Fruit fly (Drosophila melanogaster) whole organism, embryonic: ENCODE results near the gene klg.

Experiments
- Ada2b ChIP-seq: fragments of 200-800 bp; sonication (Bioruptor generic); IDR thresholded peaks from 2 replicates; pipeline ENCODE4 v1.3.6; 2022; ENCODE audit warnings: missing biosample characterization, missing genetic modification characterization
- B-H2 ChIP-seq: fragments of 200-800 bp; sonication (Bioruptor generic); optimal IDR thresholded peaks from 2 replicates; lab custom pipeline; 2018; ENCODE audit warnings: missing biosample characterization, mild to moderate bottlenecking, missing genetic modification characterization
- Blimp-1 ChIP-seq: fragments of 200-800 bp; sonication (Bioruptor generic); optimal IDR thresholded peaks from 3 replicates; lab custom pipeline; 2018; ENCODE audit warnings: missing biosample characterization, missing genetic modification characterization, mild to moderate bottlenecking, moderate library complexity, missing genetic modification reagents
- C15 ChIP-seq: fragments of 200-800 bp; sonication (Bioruptor generic); IDR thresholded peaks from 3 replicates; pipeline ENCODE4 v1.3.6; 2022; ENCODE audit warnings: missing biosample characterization, missing genetic modification characterization
- CG10366 ChIP-seq: fragments of 200-800 bp; sonication (Bioruptor generic); IDR thresholded peaks from 2 replicates; pipeline ENCODE4 v1.3.6; 2022; ENCODE audit warnings: missing biosample characterization, missing genetic modification characterization
- CG10543 ChIP-seq: fragments of 200-800 bp; sonication (Bioruptor generic); optimal IDR thresholded peaks from 3 replicates; lab custom pipeline; 2017; ENCODE audit warnings: missing biosample characterization, mild to moderate bottlenecking, missing genetic modification characterization, moderate library complexity
- CG12071 ChIP-seq: fragments of 200-800 bp; sonication (Bioruptor generic); optimal IDR thresholded peaks from 3 replicates; lab custom pipeline; 2018; ENCODE audit warnings: missing biosample characterization, mild to moderate bottlenecking, missing genetic modification characterization
- CG12299 ChIP-seq: fragments of 200-800 bp; sonication (Bioruptor generic); optimal IDR thresholded peaks from 2 replicates; lab custom pipeline; 2018; ENCODE audit warnings: missing biosample characterization, mild to moderate bottlenecking, missing genetic modification characterization
- CG12391 ChIP-seq: fragments of 200-800 bp; sonication (Bioruptor generic); optimal IDR thresholded peaks from 3 replicates; lab custom pipeline; 2018; ENCODE audit warnings: missing biosample characterization, mild to moderate bottlenecking, missing genetic modification characterization, moderate library complexity
- CG12744 ChIP-seq: fragments of 200-800 bp; sonication (Bioruptor generic); optimal IDR thresholded peaks from 2 replicates; lab custom pipeline; 2016; ENCODE audit warnings: missing biosample characterization, missing genetic modification characterization
- CG14050 ChIP-seq: fragments of 200-800 bp; sonication (Bioruptor generic); IDR thresholded peaks from 3 replicates; pipeline ENCODE4 v1.3.6; 2022; ENCODE audit warnings: missing biosample characterization, missing genetic modification characterization
- CG16863 ChIP-seq: fragments of 200-800 bp; sonication (Bioruptor generic); optimal IDR thresholded peaks from 3 replicates; lab custom pipeline; 2016; ENCODE audit warnings: missing biosample characterization, missing genetic modification characterization
- CG17186 ChIP-seq: fragments of 200-800 bp; sonication (Bioruptor generic); optimal IDR thresholded peaks from 3 replicates; lab custom pipeline; 2017; ENCODE audit warnings: missing biosample characterization, missing genetic modification reagents, missing genetic modification characterization
- CG17361 ChIP-seq: fragments of 200-800 bp; sonication (Bioruptor generic); IDR thresholded peaks from 3 replicates; pipeline ENCODE4 v1.3.6; 2022; ENCODE audit warnings: missing biosample characterization, missing genetic modification characterization
- CG2875 ChIP-seq: fragments of 200-800 bp; sonication (Bioruptor generic); optimal IDR thresholded peaks from 2 replicates; lab custom pipeline; 2017; ENCODE audit warnings: missing biosample characterization, mild to moderate bottlenecking, missing genetic modification characterization, missing genetic modification reagents
- CG30403 ChIP-seq: fragments of 200-800 bp; sonication (Bioruptor generic); optimal IDR thresholded peaks from 3 replicates; lab custom pipeline; 2016; ENCODE audit warnings: missing biosample characterization, missing genetic modification characterization
- CG31441 ChIP-seq: fragments of 200-800 bp; sonication (Bioruptor generic); IDR thresholded peaks from 2 replicates; pipeline ENCODE4 v1.3.6; 2022; ENCODE audit warnings: missing biosample characterization, missing genetic modification characterization
- CG3163 ChIP-seq: fragments of 200-800 bp; sonication (Bioruptor generic); optimal IDR thresholded peaks from 3 replicates; lab custom pipeline; 2016; ENCODE audit warnings: missing biosample characterization, missing genetic modification characterization
- CG3995 ChIP-seq: fragments of 200-800 bp; sonication (Bioruptor generic); optimal IDR thresholded peaks from 3 replicates; lab custom pipeline; 2016; ENCODE audit warnings: missing biosample characterization, missing genetic modification characterization
- CG8290 ChIP-seq, 3 experiments: fragments of 200-800 bp; sonication (Bioruptor generic); optimal IDR thresholded peaks; 2 replicates each; lab custom pipeline; 2016 to 2019; ENCODE audit warnings: missing biosample characterization in 3 of 3, missing genetic modification characterization in 3 of 3, mild to moderate bottlenecking in 2 of 3, moderate library complexity in 1 of 3
- CG9437 ChIP-seq: fragments of 200-800 bp; sonication (Bioruptor generic); optimal IDR thresholded peaks from 2 replicates; lab custom pipeline; 2018; ENCODE audit warnings: missing biosample characterization, mild to moderate bottlenecking, missing genetic modification characterization
- CG9727 ChIP-seq: fragments of 200-800 bp; sonication (Bioruptor generic); optimal IDR thresholded peaks from 3 replicates; lab custom pipeline; 2017; ENCODE audit warnings: missing biosample characterization, mild to moderate bottlenecking, missing genetic modification characterization
- Eip74EF ChIP-seq, 2 experiments: fragments of 200-800 bp in 1 of 2; fragments of >200 bp in 1 of 2; sonication (Bioruptor generic) in 1 of 2; optimal IDR thresholded peaks; 2 replicates each; lab custom pipeline; 2017 to 2019; ENCODE audit warnings: missing biosample characterization in 2 of 2, missing genetic modification characterization in 2 of 2, mild to moderate bottlenecking in 1 of 2, moderate library complexity in 1 of 2
- Ets97D ChIP-seq: fragments of 200-800 bp; sonication (Bioruptor generic); optimal IDR thresholded peaks from 3 replicates; lab custom pipeline; 2016; ENCODE audit warnings: missing biosample characterization, missing genetic modification characterization
- H15 ChIP-seq: fragments of 200-800 bp; sonication (Bioruptor generic); IDR thresholded peaks from 3 replicates; pipeline ENCODE4 v1.3.6; 2022; ENCODE audit warnings: missing biosample characterization, missing genetic modification characterization
- MBD-R2 ChIP-seq: fragments of 200-800 bp; sonication (Bioruptor generic); IDR thresholded peaks from 2 replicates; pipeline ENCODE4 v1.3.6; 2022; ENCODE audit warnings: missing biosample characterization, missing genetic modification characterization
- MESR4 ChIP-seq: fragments of 200-800 bp; sonication (Bioruptor generic); optimal IDR thresholded peaks from 2 replicates; lab custom pipeline; 2018; ENCODE audit warnings: missing biosample characterization, mild to moderate bottlenecking, missing genetic modification characterization, moderate library complexity
- Nf-YB ChIP-seq: fragments of 200-800 bp; sonication (Bioruptor generic); optimal IDR thresholded peaks from 3 replicates; lab custom pipeline; 2019; ENCODE audit warnings: missing biosample characterization, mild to moderate bottlenecking, missing genetic modification characterization, moderate library complexity
- Poxn ChIP-seq: fragments of 200-800 bp; sonication (Bioruptor generic); IDR thresholded peaks from 2 replicates; pipeline ENCODE4 v1.3.6; 2022; ENCODE audit warnings: missing biosample characterization, missing genetic modification characterization
- Side ChIP-seq: fragments of 200-800 bp; sonication (Bioruptor generic); optimal IDR thresholded peaks from 2 replicates; lab custom pipeline; 2016; ENCODE audit warnings: missing biosample characterization, missing genetic modification characterization
- Spps ChIP-seq: fragments of 200-800 bp; sonication (Bioruptor generic); optimal IDR thresholded peaks from 2 replicates; lab custom pipeline; 2018; ENCODE audit warnings: missing biosample characterization, mild to moderate bottlenecking, missing genetic modification characterization
- Stat92E ChIP-seq, 3 experiments: fragments of >200 bp in 2 of 3; fragments of 200-800 bp in 1 of 3; sonication (Bioruptor generic) in 1 of 3; optimal IDR thresholded peaks; 2 replicates each; lab custom pipeline; 2017 to 2019; ENCODE audit warnings: missing biosample characterization in 3 of 3, missing genetic modification characterization in 3 of 3, mild to moderate bottlenecking in 1 of 3, moderate library complexity in 1 of 3
- Tbp ChIP-seq: fragments of >200 bp; optimal IDR thresholded peaks from 2 replicates; lab custom pipeline; 2018; ENCODE audit warnings: missing biosample characterization, missing genetic modification characterization
- bigmax ChIP-seq: fragments of 200-800 bp; sonication (Bioruptor generic); optimal IDR thresholded peaks from 2 replicates; lab custom pipeline; 2018; ENCODE audit warnings: missing biosample characterization, mild to moderate bottlenecking, missing genetic modification characterization
- cg ChIP-seq: fragments of 200-800 bp; sonication (Bioruptor generic); optimal IDR thresholded peaks from 3 replicates; lab custom pipeline; 2019; ENCODE audit warnings: missing biosample characterization, mild to moderate bottlenecking, missing genetic modification characterization, moderate library complexity
- corto ChIP-seq: fragments of 200-800 bp; sonication (Bioruptor generic); optimal IDR thresholded peaks from 2 replicates; lab custom pipeline; 2016; ENCODE audit warnings: missing biosample characterization, mild to moderate bottlenecking, missing genetic modification characterization, moderate library complexity
- dati ChIP-seq: fragments of 200-800 bp; sonication (Bioruptor generic); IDR thresholded peaks from 2 replicates; pipeline ENCODE4 v1.3.6; 2022; ENCODE audit warnings: missing biosample characterization, missing genetic modification characterization
- emc ChIP-seq: fragments of 200-800 bp; sonication (Bioruptor generic); optimal IDR thresholded peaks from 2 replicates; lab custom pipeline; 2016; ENCODE audit warnings: missing biosample characterization, missing genetic modification characterization
- esg ChIP-seq: fragments of 200-800 bp; sonication (Bioruptor generic); conservative IDR thresholded peaks from 2 replicates; pipeline ENCODE4 v1.3.6; 2022; ENCODE audit warnings: missing biosample characterization, missing genetic modification characterization
- eyg ChIP-seq: fragments of 200-800 bp; sonication (Bioruptor generic); optimal IDR thresholded peaks from 3 replicates; lab custom pipeline; 2016; ENCODE audit warnings: missing biosample characterization, missing genetic modification characterization
- lbe ChIP-seq: fragments of 200-800 bp; sonication (Bioruptor generic); optimal IDR thresholded peaks from 2 replicates; lab custom pipeline; 2016; ENCODE audit warnings: missing biosample characterization, mild to moderate bottlenecking, missing genetic modification characterization
- lilli ChIP-seq: fragments of 200-800 bp; sonication (Bioruptor generic); optimal IDR thresholded peaks from 3 replicates; lab custom pipeline; 2016; ENCODE audit warnings: missing biosample characterization, missing genetic modification characterization
- mirr ChIP-seq: fragments of 200-800 bp; sonication (Bioruptor generic); optimal IDR thresholded peaks from 3 replicates; lab custom pipeline; 2018; ENCODE audit warnings: missing biosample characterization, mild to moderate bottlenecking, missing genetic modification characterization
- nerfin-1 ChIP-seq: fragments of 200-800 bp; sonication (Bioruptor generic); optimal IDR thresholded peaks from 3 replicates; lab custom pipeline; 2019; ENCODE audit warnings: missing biosample characterization, mild to moderate bottlenecking, missing genetic modification characterization, moderate library complexity
- p53 ChIP-seq: fragments of 200-800 bp; sonication (Bioruptor generic); optimal IDR thresholded peaks from 2 replicates; lab custom pipeline; 2016; ENCODE audit warnings: missing biosample characterization, missing genetic modification characterization
- repo ChIP-seq: fragments of 200-800 bp; sonication (Bioruptor generic); optimal IDR thresholded peaks from 2 replicates; lab custom pipeline; 2016; ENCODE audit warnings: missing biosample characterization, missing genetic modification characterization
- salm ChIP-seq: fragments of 200-800 bp; sonication (Bioruptor generic); optimal IDR thresholded peaks from 2 replicates; lab custom pipeline; 2018; ENCODE audit warnings: missing biosample characterization, mild to moderate bottlenecking, missing genetic modification characterization
- sens ChIP-seq: fragments of 200-800 bp; sonication (Bioruptor generic); peaks from one replicate; lab custom pipeline; 2016; ENCODE audit warnings: missing biosample characterization, missing genetic modification characterization
- shn ChIP-seq: fragments of 200-800 bp; sonication (Bioruptor generic); optimal IDR thresholded peaks from 3 replicates; lab custom pipeline; 2016; ENCODE audit warnings: missing biosample characterization, missing genetic modification characterization
- slp2 ChIP-seq: fragments of 200-800 bp; sonication (Bioruptor generic); optimal IDR thresholded peaks from 2 replicates; lab custom pipeline; 2016; ENCODE audit warnings: missing biosample characterization, missing genetic modification characterization
- stwl ChIP-seq: fragments of 200-800 bp; sonication (Bioruptor generic); optimal IDR thresholded peaks from 3 replicates; lab custom pipeline; 2018; ENCODE audit warnings: missing biosample characterization, mild to moderate bottlenecking, missing genetic modification characterization, moderate library complexity
- tin ChIP-seq: fragments of 200-800 bp; sonication (Bioruptor generic); optimal IDR thresholded peaks from 3 replicates; lab custom pipeline; 2016; ENCODE audit warnings: missing biosample characterization, missing genetic modification characterization

Gene klg

dm6 chr3R:22886832-22887231, 12.3 kb upstream of the klg start (continued):
- TF ChIP-seq CG17186 (GFP tag; lab: Kevin White, UChicago) = no peak
- peak; percentile 2 for TF ChIP-seq CG30403
- no peak for TF ChIP-seq H15 (GFP tag; lab: Robert Waterston, UW)
- no peak for TF ChIP-seq salm
- TF ChIP-seq CG12391 (tag; lab: Kevin White, UChicago) = peak; percentile 41
- no peak for TF ChIP-seq corto (GFP tag; lab: Kevin White, UChicago)
- TF ChIP-seq emc (GFP tag; lab: Kevin White, UChicago) = no peak
- TF ChIP-seq MESR4 (GFP tag; lab: Kevin White, UChicago) = no peak
- TF ChIP-seq nerfin-1 = peak; percentile 55
- TF ChIP-seq Ada2b (GFP tag; lab: Robert Waterston, UW) = no peak
- TF ChIP-seq MBD-R2 (GFP tag; lab: Robert Waterston, UW) = no peak
- no peak for TF ChIP-seq CG14050 (GFP tag; lab: Robert Waterston, UW)
- TF ChIP-seq CG31441 (GFP tag; lab: Robert Waterston, UW) = peak; percentile 61
- no peak for TF ChIP-seq Eip74EF (GFP tag; optimal IDR thresholded peaks at IDR 0.05; lab: Kevin White, UChicago)
- TF ChIP-seq CG8290 (GFP tag; optimal IDR thresholded peaks at IDR 0.05; lab: Kevin White, UChicago) = no peak
- TF ChIP-seq CG8290 (tag; optimal IDR thresholded peaks at IDR 0.05; lab: Kevin White, UChicago) = no peak
- TF ChIP-seq CG9437 (GFP tag; lab: Kevin White, UChicago) = no peak
- TF ChIP-seq shn = no peak
- TF ChIP-seq CG17361 (GFP tag; lab: Robert Waterston, UW) = 0 out of 3 replicates have a peak, but pooled peaks have one; percentile 34
- TF ChIP-seq Spps (tag; lab: Kevin White, UChicago) = no peak
- peak; percentile 41 for TF ChIP-seq CG9727 (GFP tag; lab: Kevin White, UChicago)
- TF ChIP-seq CG12744 (GFP tag; lab: Kevin White, UChicago) = no peak
- no peak for TF ChIP-seq B-H2
- no peak for TF ChIP-seq CG12299 (tag; lab: Kevin White, UChicago)
- no peak for TF ChIP-seq Poxn (GFP tag; lab: Robert Waterston, UW)
- no peak for TF ChIP-seq stwl
- TF ChIP-seq dati (GFP tag; lab: Robert Waterston, UW) = no peak
- no peak for TF ChIP-seq Side (GFP tag; lab: Kevin White, UChicago)
- TF ChIP-seq CG3995 (GFP tag; lab: Kevin White, UChicago) = no peak
- no peak for TF ChIP-seq esg (GFP tag; lab: Robert Waterston, UW)
- no peak for TF ChIP-seq CG10366
- no peak for TF ChIP-seq cg (GFP tag; lab: Kevin White, UChicago)
- no peak for TF ChIP-seq lilli (GFP tag; lab: Kevin White, UChicago)
- TF ChIP-seq Ets97D (GFP tag; lab: Kevin White, UChicago) = no peak
- no peak for TF ChIP-seq CG16863 (GFP tag; lab: Kevin White, UChicago)
- no peak for TF ChIP-seq CG2875 (GFP tag; lab: Kevin White, UChicago)
- TF ChIP-seq p53 (GFP tag; lab: Kevin White, UChicago) = no peak
- TF ChIP-seq repo (GFP tag; lab: Kevin White, UChicago) = no peak
- no peak for TF ChIP-seq C15 (GFP tag; lab: Robert Waterston, UW)
- no peak for TF ChIP-seq Nf-YB (GFP tag; lab: Kevin White, UChicago)
- TF ChIP-seq Stat92E (GFP tag; optimal IDR thresholded peaks at IDR 0.05; lab: Kevin White, UChicago) = no peak
- TF ChIP-seq CG3163 (GFP tag; lab: Kevin White, UChicago) = no peak
- no peak for TF ChIP-seq bigmax (GFP tag; lab: Kevin White, UChicago)
- TF ChIP-seq slp2 (GFP tag; lab: Kevin White, UChicago) = no peak
- TF ChIP-seq Tbp (GFP tag; lab: Kevin White, UChicago) = no peak
- TF ChIP-seq sens (GFP tag; lab: Kevin White, UChicago) = peak; percentile 81
- no peak for TF ChIP-seq eyg
- TF ChIP-seq mirr = no peak
- TF ChIP-seq CG10543 = no peak
- no peak for TF ChIP-seq lbe (GFP tag; lab: Kevin White, UChicago)
- peak; percentile 37 for TF ChIP-seq tin
- TF ChIP-seq CG12071 (GFP tag; lab: Kevin White, UChicago) = no peak
- peak; percentile 65 for TF ChIP-seq Blimp-1 (GFP tag; lab: Kevin White, UChicago)
